Fruit fly (Drosophila melanogaster): ENCODE measurements around the gene nkd.

The nkd gene

dm6 chr3L:19083126-19083525 lies 37.9 kb upstream of the nkd start:
- TF ChIP-seq zen (tag; optimal IDR thresholded peaks at IDR 0.05) (peak; percentile 93), Rx (GFP tag; IDR thresholded peaks at IDR 0.05) (no peak), ham (GFP tag; IDR thresholded peaks at IDR 0.05) (no peak), tll (GFP tag; optimal IDR thresholded peaks at IDR 0.05) (peak in 1 of 2 experiments; percentile 95), twi (tag; optimal IDR thresholded peaks at IDR 0.05) (peak; percentile 47), cad (GFP tag; optimal IDR thresholded peaks at IDR 0.05) (peak; percentile 97), CG8290 (GFP tag; optimal IDR thresholded peaks at IDR 0.05) (no peak), CG8290 (tag; optimal IDR thresholded peaks at IDR 0.05) (no peak)

dm6 chr3L:19080926-19081700 lies 35.9 kb upstream of the nkd start:
- no peak for TF ChIP-seq gt (GFP tag; IDR thresholded peaks at IDR 0.05)
- peak; percentile 40 for TF ChIP-seq CG12769 (tag; optimal IDR thresholded peaks at IDR 0.05)
- TF ChIP-seq CG2889 (GFP tag; IDR thresholded peaks at IDR 0.05): no peak
- TF ChIP-seq kni (GFP tag; optimal IDR thresholded peaks at IDR 0.05): peak; percentile 36
- TF ChIP-seq Deaf1 (tag; optimal IDR thresholded peaks at IDR 0.05): peak; percentile 41
- TF ChIP-seq insv (GFP tag; optimal IDR thresholded peaks at IDR 0.05): peak in 1 of 2 experiments; percentile 23
- TF ChIP-seq tx (GFP tag; optimal IDR thresholded peaks at IDR 0.05): no peak
- TF ChIP-seq CG1832 (GFP tag; optimal IDR thresholded peaks at IDR 0.05): peak; percentile 58
- peak; percentile 91 for TF ChIP-seq cad (GFP tag; optimal IDR thresholded peaks at IDR 0.05)
- TF ChIP-seq CG1529 (GFP tag; optimal IDR thresholded peaks at IDR 0.05): no peak
- peak; percentile 2 for TF ChIP-seq CG17829 (tag; optimal IDR thresholded peaks at IDR 0.05)
- 0 out of 4 replicates have a peak, but pooled peaks have one; percentile 18 for TF ChIP-seq chinmo (GFP tag; IDR thresholded peaks at IDR 0.05; ENCODE audit: partially characterized antibody)
- TF ChIP-seq hbn (GFP tag; IDR thresholded peaks at IDR 0.05; ENCODE audit: partially characterized antibody): 0 out of 2 replicates have a peak, but pooled peaks have one; percentile 22
- no peak for TF ChIP-seq ERR (GFP tag; optimal IDR thresholded peaks at IDR 0.05)
- TF ChIP-seq cg (GFP tag; optimal IDR thresholded peaks at IDR 0.05): peak; percentile 73
- TF ChIP-seq CG15479 (GFP tag; optimal IDR thresholded peaks at IDR 0.05): peak; percentile 40
- no peak for TF ChIP-seq CG12744 (GFP tag; optimal IDR thresholded peaks at IDR 0.05)
- no peak for TF ChIP-seq Aef1 (GFP tag; IDR thresholded peaks at IDR 0.05)
- peak; percentile 50 for TF ChIP-seq Elba2 (GFP tag; optimal IDR thresholded peaks at IDR 0.05)
- TF ChIP-seq zfh1 (GFP tag; IDR thresholded peaks at IDR 0.05): 0 out of 3 replicates have a peak, but pooled peaks have one; percentile 9
- no peak for TF ChIP-seq CG4360 (GFP tag; IDR thresholded peaks at IDR 0.05)
- 0 out of 2 replicates have a peak, but pooled peaks have one; percentile 15 for TF ChIP-seq rib (GFP tag; IDR thresholded peaks at IDR 0.05)
- TF ChIP-seq ATbp (GFP tag; optimal IDR thresholded peaks at IDR 0.05): peak; percentile 1
- TF ChIP-seq Drgx (GFP tag; IDR thresholded peaks at IDR 0.05): no peak
- no peak for TF ChIP-seq CG12236 (GFP tag; optimal IDR thresholded peaks at IDR 0.05)
- TF ChIP-seq sens (GFP tag): peak; percentile 79
- peak; percentile 18 for TF ChIP-seq pita (GFP tag; optimal IDR thresholded peaks at IDR 0.05)
- TF ChIP-seq CG3163 (GFP tag; optimal IDR thresholded peaks at IDR 0.05): peak; percentile 57
- TF ChIP-seq Med (GFP tag): peak; percentile 33
- TF ChIP-seq vvl (GFP tag; IDR thresholded peaks at IDR 0.05): peak; percentile 19; the same call in 1 of the 2 replicates
- TF ChIP-seq grau (tag; optimal IDR thresholded peaks at IDR 0.05): peak; percentile 55
- no peak for TF ChIP-seq CG16815 (GFP tag; optimal IDR thresholded peaks at IDR 0.05)
- TF ChIP-seq CG8359 (GFP tag; optimal IDR thresholded peaks at IDR 0.05; ENCODE audit: borderline replicate concordance): peak; percentile 13
- no peak for TF ChIP-seq trem (tag; optimal IDR thresholded peaks at IDR 0.05)
- TF ChIP-seq Mad (GFP tag; optimal IDR thresholded peaks at IDR 0.05): no peak
- TF ChIP-seq Trl (optimal IDR thresholded peaks at IDR 0.05): peak; percentile 40 to 79
- no peak for TF ChIP-seq Trl (GFP tag; optimal IDR thresholded peaks at IDR 0.05)
- TF ChIP-seq fd96Cb (tag; optimal IDR thresholded peaks at IDR 0.05): no peak
- peak; percentile 10 for TF ChIP-seq Kr (GFP tag; optimal IDR thresholded peaks at IDR 0.05)
- peak; percentile 32 for TF ChIP-seq stwl (tag; optimal IDR thresholded peaks at IDR 0.05)
- TF ChIP-seq CG2199 (GFP tag; IDR thresholded peaks at IDR 0.05): 0 out of 3 replicates have a peak, but pooled peaks have one; percentile 78
